Worm (Caenorhabditis elegans) whole organism, L2 larva: ENCODE data around the gene snpc-1.1.

ENCODE experiments used
- C34F6.9 ChIP-seq: fragments of 150-350 bp; optimal IDR thresholded peaks from 2 replicates; lab custom pipeline; 2014; ENCODE audit warnings: missing biosample characterization, missing genetic modification characterization
- ama-1 ChIP-seq: fragments of 150-350 bp; optimal IDR thresholded peaks from 2 replicates; lab custom pipeline; 2018; ENCODE audit warnings: inconsistent platforms
- blmp-1 ChIP-seq: sonication (generic microtip); optimal IDR thresholded peaks from 2 replicates; lab custom pipeline; 2017; ENCODE audit warnings: missing genetic modification characterization, mild to moderate bottlenecking, missing compliant biosample characterization, antibody characterized with exemption, moderate library complexity; ENCODE audit not compliant: insufficient read depth
- dmd-4 ChIP-seq: sonication (generic microtip); optimal IDR thresholded peaks from 2 replicates; lab custom pipeline; 2017; ENCODE audit warnings: missing biosample characterization, missing genetic modification characterization
- elt-3 ChIP-seq: sonication (generic microtip); optimal IDR thresholded peaks from 2 replicates; lab custom pipeline; 2017; ENCODE audit warnings: missing biosample characterization, missing genetic modification characterization
- lin-13 ChIP-seq: fragments of 150-350 bp; optimal IDR thresholded peaks from 2 replicates; lab custom pipeline; 2014; ENCODE audit warnings: missing biosample characterization, missing genetic modification reagents, missing genetic modification characterization
- mdl-1 ChIP-seq, 2 experiments: fragments of 150-350 bp in 1 of 2; sonication (generic microtip) in 1 of 2; optimal IDR thresholded peaks; 2 replicates each; lab custom pipeline; 2017; ENCODE audit warnings: missing biosample characterization in 2 of 2, missing genetic modification characterization in 2 of 2
- unc-55 ChIP-seq: fragments of 150-350 bp; sonication (generic microtip); optimal IDR thresholded peaks from 3 replicates; lab custom pipeline; 2014; ENCODE audit warnings: missing biosample characterization, missing genetic modification reagents, missing genetic modification characterization
- unc-62 ChIP-seq: fragments of 150-350 bp; optimal IDR thresholded peaks from 2 replicates; lab custom pipeline; 2014; ENCODE audit warnings: missing biosample characterization, missing genetic modification reagents, missing genetic modification characterization
- ztf-1 ChIP-seq: fragments of 200-800 bp; sonication (Bioruptor generic); conservative IDR thresholded peaks from 2 replicates; pipeline ENCODE4 v1.3.6; 2022; ENCODE audit warnings: missing genetic modification characterization, missing compliant biosample characterization

DNA sequence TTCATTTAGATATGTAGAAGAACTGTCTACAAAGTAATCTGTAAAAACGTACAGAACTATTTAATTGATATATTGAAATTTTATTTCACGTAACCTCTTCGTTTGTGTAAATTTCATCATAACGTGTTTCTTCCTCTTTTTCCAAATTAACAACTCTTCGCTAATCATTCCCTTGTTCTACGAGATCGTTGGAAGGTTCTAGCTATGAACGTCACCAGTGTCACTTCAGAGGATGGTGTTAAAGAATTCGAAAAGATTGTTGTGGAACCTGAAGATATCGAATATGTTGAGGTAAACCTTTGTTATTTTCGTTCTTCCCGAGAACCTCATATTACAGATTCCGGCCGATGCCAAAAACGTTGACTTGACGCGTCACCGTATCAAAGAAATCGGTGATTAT lies 8.7 kb downstream of the snpc-1.1 start, which contains the start of gene C06A8.6:
- TF ChIP-seq dmd-4 (tag; lab: Kevin White, UChicago) (no peak), C34F6.9 (no peak), unc-62 (no peak), mdl-1 (tag; optimal IDR thresholded peaks at IDR 0.05; lab: Kevin White, UChicago) (no peak), blmp-1 (no peak), elt-3 (tag; lab: Kevin White, UChicago) (no peak), ztf-1 (GFP tag; lab: Robert Waterston, UW) (no peak), ama-1 (no peak), lin-13 (no peak), unc-55 (GFP tag; lab: Kevin White, UChicago) (no peak)
